ENCODE assay signal across 4 worm cellular contexts in the genomic region with DNA sequence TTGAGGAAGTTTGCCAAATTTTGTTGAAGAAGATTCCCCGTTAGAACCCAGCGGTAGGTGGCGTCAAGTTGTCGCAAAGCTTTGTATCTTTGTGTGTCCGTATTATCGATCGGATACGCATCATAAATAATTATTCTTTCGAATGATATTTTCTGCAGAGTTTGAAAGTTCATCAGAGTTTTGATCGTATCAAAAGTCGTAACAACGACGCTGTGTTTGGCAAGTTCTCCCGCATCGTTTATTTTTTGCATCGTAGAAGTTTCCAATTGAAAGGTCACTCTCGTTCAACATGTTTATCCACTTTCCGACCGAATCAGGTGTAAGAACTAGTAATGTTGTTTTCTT.
TF ChIP-seq lines count a peak whose summit lies in the region.

No protein-coding gene starts in this region.

TF ChIP-seq in whole organism, L2 larva, 48 proteins besides CTCF, POLR2A, EP300 and RAD21:
- TF ChIP-seq blmp-1 (tag; optimal IDR thresholded peaks at IDR 0.05; lab: Kevin White, UChicago; ENCODE audit: insufficient read depth) (no peak), ztf-11 (tag; optimal IDR thresholded peaks at IDR 0.05; lab: Kevin White, UChicago) (no peak), nhr-129 (tag; optimal IDR thresholded peaks at IDR 0.05; lab: Kevin White, UChicago) (no peak), ama-1 (optimal IDR thresholded peaks at IDR 0.05; lab: Kevin White, UChicago) (peak; percentile 58), nhr-11 (tag; optimal IDR thresholded peaks at IDR 0.05; lab: Kevin White, UChicago) (no peak), nhr-25 (tag; optimal IDR thresholded peaks at IDR 0.05; lab: Kevin White, UChicago) (no peak)

TF ChIP-seq in whole organism, L3 larva, 47 proteins besides CTCF, POLR2A, EP300 and RAD21:
- TF ChIP-seq ama-1 (optimal IDR thresholded peaks at IDR 0.05; lab: Kevin White, UChicago), result peak; percentile 77
- TF ChIP-seq unc-39 (tag; optimal IDR thresholded peaks at IDR 0.05; lab: Kevin White, UChicago), result no peak

TF ChIP-seq in whole organism, L4 larva, 104 proteins besides CTCF, POLR2A, EP300 and RAD21:
- TF ChIP-seq mes-2 (tag; optimal IDR thresholded peaks at IDR 0.05; lab: Kevin White, UChicago; ENCODE audit: poor library complexity, severe bottlenecking) (peak; percentile 18), ZK337.2 (GFP tag; IDR thresholded peaks at IDR 0.05; lab: Robert Waterston, UW) (0 out of 2 replicates have a peak, but pooled peaks have one; percentile 22), zfp-3 (GFP tag; conservative IDR thresholded peaks at IDR 0.05; lab: Robert Waterston, UW) (peak; percentile 90), aha-1 (tag; lab: Kevin White, UChicago) (peak; percentile 38), nhr-77 (tag; optimal IDR thresholded peaks at IDR 0.05; lab: Kevin White, UChicago) (no peak), hmg-1.1 (GFP tag; IDR thresholded peaks at IDR 0.05; lab: Robert Waterston, UW) (no peak), ctbp-1 (GFP tag; IDR thresholded peaks at IDR 0.05; lab: Robert Waterston, UW) (0 out of 2 replicates have a peak, but pooled peaks have one; percentile 10), php-3 (GFP tag; IDR thresholded peaks at IDR 0.05; lab: Robert Waterston, UW) (0 out of 2 replicates have a peak, but pooled peaks have one; percentile 28), ces-1 (GFP tag; optimal IDR thresholded peaks at IDR 0.05; lab: Kevin White, UChicago) (no peak), ceh-62 (tag; optimal IDR thresholded peaks at IDR 0.05; lab: Kevin White, UChicago) (no peak), dpl-1 (GFP tag; optimal IDR thresholded peaks at IDR 0.05; lab: Kevin White, UChicago) (no peak), dve-1 (tag; optimal IDR thresholded peaks at IDR 0.05; lab: Kevin White, UChicago; ENCODE audit: insufficient read depth) (peak; percentile 31), nhr-10 (tag; optimal IDR thresholded peaks at IDR 0.05; lab: Kevin White, UChicago) (peak; percentile 7), lin-1 (GFP tag; IDR thresholded peaks at IDR 0.05; lab: Robert Waterston, UW) (peak; percentile 46; the same call in 1 of the 2 replicates), nhr-28 (tag; optimal IDR thresholded peaks at IDR 0.05; lab: Kevin White, UChicago) (no peak), dmd-9 (GFP tag; IDR thresholded peaks at IDR 0.05; lab: Robert Waterston, UW) (no peak), ama-1 (optimal IDR thresholded peaks at IDR 0.05; lab: Kevin White, UChicago) (peak; percentile 65), dmd-6 (GFP tag; IDR thresholded peaks at IDR 0.05; lab: Robert Waterston, UW) (peak; percentile 16; the same call in 1 of the 2 replicates), tra-1 (GFP tag; IDR thresholded peaks at IDR 0.05; lab: Robert Waterston, UW) (peak; percentile 22; the same call in 1 of the 2 replicates), spr-1 (tag; optimal IDR thresholded peaks at IDR 0.05; lab: Kevin White, UChicago) (no peak), daf-16 (GFP tag; optimal IDR thresholded peaks at IDR 0.05; lab: Kevin White, UChicago) (no peak), daf-16 (tag; optimal IDR thresholded peaks at IDR 0.05; lab: Kevin White, UChicago) (peak; percentile 51), mxl-3 (GFP tag; optimal IDR thresholded peaks at IDR 0.05; lab: Kevin White, UChicago) (no peak), ceh-20 (GFP tag; IDR thresholded peaks at IDR 0.05; lab: Robert Waterston, UW) (no peak), mep-1 (tag; optimal IDR thresholded peaks at IDR 0.05; lab: Kevin White, UChicago) (no peak), lim-7 (GFP tag; IDR thresholded peaks at IDR 0.05; lab: Robert Waterston, UW) (0 out of 2 replicates have a peak, but pooled peaks have one; percentile 23), saeg-2 (GFP tag; IDR thresholded peaks at IDR 0.05; lab: Robert Waterston, UW) (peak; percentile 56; the same call in 1 of the 2 replicates), nhr-41 (GFP tag; IDR thresholded peaks at IDR 0.05; lab: Robert Waterston, UW) (no peak), spr-3 (GFP tag; optimal IDR thresholded peaks at IDR 0.05; lab: Kevin White, UChicago) (no peak), D1046.2 (GFP tag; IDR thresholded peaks at IDR 0.05; lab: Robert Waterston, UW) (no peak), mdt-29 (GFP tag; IDR thresholded peaks at IDR 0.05; lab: Robert Waterston, UW) (no peak; the same call in 1 of the 2 replicates), lin-38 (GFP tag; IDR thresholded peaks at IDR 0.05; lab: Robert Waterston, UW) (peak; percentile 8)
TF ChIP-seq in whole organism, L4 larva: peak in this region for 16.

TF ChIP-seq in whole organism, young adult, 124 proteins besides CTCF, POLR2A, EP300 and RAD21:
- TF ChIP-seq Y56A3A.18 (GFP tag; IDR thresholded peaks at IDR 0.05; lab: Robert Waterston, UW) (peak; percentile 7; the same call in 1 of the 2 replicates), Y95B8A.8 (GFP tag; IDR thresholded peaks at IDR 0.05; lab: Robert Waterston, UW) (peak; percentile 69), B0035.1 (tag; optimal IDR thresholded peaks at IDR 0.05; lab: Kevin White, UChicago) (no peak), tlf-1 (GFP tag; optimal IDR thresholded peaks at IDR 0.05; lab: Kevin White, UChicago) (no peak), madf-6 (GFP tag; IDR thresholded peaks at IDR 0.05; lab: Robert Waterston, UW) (no peak), dox-1 (GFP tag; IDR thresholded peaks at IDR 0.05; lab: Robert Waterston, UW) (peak; percentile 42; the same call in 1 of the 2 replicates), pha-4 (tag; optimal IDR thresholded peaks at IDR 0.05; lab: Kevin White, UChicago) (no peak), D2030.7 (GFP tag; IDR thresholded peaks at IDR 0.05; lab: Robert Waterston, UW) (no peak), pbrm-1 (GFP tag; IDR thresholded peaks at IDR 0.05; lab: Robert Waterston, UW) (no peak; the same call in 1 of the 2 replicates), T07F8.4 (tag; optimal IDR thresholded peaks at IDR 0.05; lab: Kevin White, UChicago) (no peak), attf-5 (GFP tag; optimal IDR thresholded peaks at IDR 0.05; lab: Kevin White, UChicago) (no peak), F10E7.11 (tag; optimal IDR thresholded peaks at IDR 0.05; lab: Kevin White, UChicago) (no peak), B0336.3 (GFP tag; IDR thresholded peaks at IDR 0.05; lab: Robert Waterston, UW) (peak; percentile 6; the same call in 1 of the 2 replicates), cebp-2 (GFP tag; IDR thresholded peaks at IDR 0.05; lab: Robert Waterston, UW) (no peak), egl-18 (GFP tag; IDR thresholded peaks at IDR 0.05; lab: Robert Waterston, UW) (no peak), zim-3 (tag; optimal IDR thresholded peaks at IDR 0.05; lab: Kevin White, UChicago) (peak; percentile 8), akir-1 (GFP tag; optimal IDR thresholded peaks at IDR 0.05; lab: Kevin White, UChicago) (no peak), nfya-1 (tag; optimal IDR thresholded peaks at IDR 0.05; lab: Kevin White, UChicago; ENCODE audit: borderline replicate concordance, insufficient read depth) (no peak), ekl-4 (GFP tag; IDR thresholded peaks at IDR 0.05; lab: Robert Waterston, UW) (0 out of 2 replicates have a peak, but pooled peaks have one; percentile 20), Y53F4B.3 (GFP tag; IDR thresholded peaks at IDR 0.05; lab: Robert Waterston, UW) (no peak), ama-1 (optimal IDR thresholded peaks at IDR 0.05; lab: Kevin White, UChicago) (peak; percentile 76), ama-1 (GFP tag; optimal IDR thresholded peaks at IDR 0.05; lab: Kevin White, UChicago) (no peak), lin-40 (tag; optimal IDR thresholded peaks at IDR 0.05; lab: Kevin White, UChicago) (no peak), C06A6.2 (GFP tag; conservative IDR thresholded peaks at IDR 0.05; lab: Robert Waterston, UW) (peak; percentile 41; the same call in 1 of the 2 replicates), hmg-20 (GFP tag; IDR thresholded peaks at IDR 0.05; lab: Robert Waterston, UW) (0 out of 2 replicates have a peak, but pooled peaks have one; percentile 7), tbp1 (GFP tag; optimal IDR thresholded peaks at IDR 0.05; lab: Kevin White, UChicago) (no peak), mxl-1 (tag; optimal IDR thresholded peaks at IDR 0.05; lab: Kevin White, UChicago) (no peak), ceh-27 (GFP tag; optimal IDR thresholded peaks at IDR 0.05; lab: Kevin White, UChicago) (no peak), K11D2.4 (GFP tag; IDR thresholded peaks at IDR 0.05; lab: Robert Waterston, UW) (0 out of 2 replicates have a peak, but pooled peaks have one; percentile 36), ceh-40 (GFP tag; IDR thresholded peaks at IDR 0.05; lab: Robert Waterston, UW) (0 out of 2 replicates have a peak, but pooled peaks have one; percentile 11), F57A8.1 (GFP tag; optimal IDR thresholded peaks at IDR 0.05; lab: Kevin White, UChicago) (no peak), unc-130 (GFP tag; optimal IDR thresholded peaks at IDR 0.05; lab: Kevin White, UChicago) (no peak), snpc-1.3 (tag; optimal IDR thresholded peaks at IDR 0.05; lab: Kevin White, UChicago; ENCODE audit: insufficient read depth) (no peak), dpl-1 (GFP tag; optimal IDR thresholded peaks at IDR 0.05; lab: Kevin White, UChicago) (no peak), sdz-38 (tag; optimal IDR thresholded peaks at IDR 0.05; lab: Kevin White, UChicago) (no peak), nhr-80 (tag; optimal IDR thresholded peaks at IDR 0.05; lab: Kevin White, UChicago) (no peak), Y53G8AR.9 (GFP tag; conservative IDR thresholded peaks at IDR 0.05; lab: Robert Waterston, UW) (peak; percentile 87)
